Fruit fly (Drosophila melanogaster) whole organism, embryonic: ENCODE results near the gene Trm1.
A peak's percentile ranks its signal among the peaks of the same experiment; 100 is the strongest.

ENCODE experiments used
- Abd-B ChIP-seq: fragments of 200-800 bp; sonication (Bioruptor generic); optimal IDR thresholded peaks from 2 replicates; lab custom pipeline; 2018; ENCODE audit warnings: missing biosample characterization, mild to moderate bottlenecking, missing genetic modification characterization, moderate library complexity
- Aef1 ChIP-seq: fragments of 200-800 bp; sonication (Bioruptor generic); IDR thresholded peaks from 3 replicates; pipeline ENCODE4 v1.3.6; 2022; ENCODE audit warnings: missing biosample characterization, missing genetic modification characterization
- Bdp1 ChIP-seq: fragments of 200-800 bp; sonication (Bioruptor generic); optimal IDR thresholded peaks from 3 replicates; lab custom pipeline; 2016; ENCODE audit warnings: missing biosample characterization, missing genetic modification characterization
- Bgb ChIP-seq: fragments of 200-800 bp; sonication (Bioruptor generic); IDR thresholded peaks from 2 replicates; pipeline ENCODE4 v1.3.6; 2022; ENCODE audit warnings: missing biosample characterization, missing genetic modification characterization; ENCODE audit not compliant: partially characterized antibody
- CG11723 ChIP-seq: fragments of 200-800 bp; sonication (Bioruptor generic); optimal IDR thresholded peaks from 2 replicates; lab custom pipeline; 2017; ENCODE audit warnings: missing biosample characterization, mild to moderate bottlenecking, missing genetic modification characterization
- CG12219 ChIP-seq: fragments of 200-800 bp; sonication (Bioruptor generic); optimal IDR thresholded peaks from 3 replicates; lab custom pipeline; 2018; ENCODE audit warnings: missing biosample characterization, mild to moderate bottlenecking, missing genetic modification characterization
- CG12659 ChIP-seq: fragments of 200-800 bp; sonication (Bioruptor generic); optimal IDR thresholded peaks from 3 replicates; lab custom pipeline; 2017; ENCODE audit warnings: mild to moderate bottlenecking, missing biosample characterization, missing genetic modification reagents, missing genetic modification characterization
- CG12942 ChIP-seq: fragments of 200-800 bp; sonication (Bioruptor generic); optimal IDR thresholded peaks from 3 replicates; lab custom pipeline; 2016; ENCODE audit warnings: missing biosample characterization, missing genetic modification characterization
- CG14965 ChIP-seq: fragments of 200-800 bp; sonication (Bioruptor generic); optimal IDR thresholded peaks from 2 replicates; lab custom pipeline; 2016; ENCODE audit warnings: missing biosample characterization, missing genetic modification characterization, borderline replicate concordance
- CG15514 ChIP-seq: fragments of 200-800 bp; sonication (Bioruptor generic); optimal IDR thresholded peaks from 3 replicates; lab custom pipeline; 2017; ENCODE audit warnings: missing biosample characterization, missing genetic modification characterization, mild to moderate bottlenecking, moderate library complexity, missing genetic modification reagents
- CG15696 ChIP-seq: fragments of 200-800 bp; sonication (Bioruptor generic); optimal IDR thresholded peaks from 2 replicates; lab custom pipeline; 2019; ENCODE audit warnings: missing biosample characterization, mild to moderate bottlenecking, missing genetic modification characterization, moderate library complexity
- CG17568 ChIP-seq: fragments of 200-800 bp; sonication (Bioruptor generic); optimal IDR thresholded peaks from 2 replicates; lab custom pipeline; 2018; ENCODE audit warnings: missing biosample characterization, mild to moderate bottlenecking, missing genetic modification characterization, moderate library complexity
- CG2889 ChIP-seq: fragments of 200-800 bp; sonication (Bioruptor generic); IDR thresholded peaks from 3 replicates; pipeline ENCODE4 v1.3.6; 2022; ENCODE audit warnings: missing biosample characterization, missing genetic modification characterization
- CG3163 ChIP-seq: fragments of 200-800 bp; sonication (Bioruptor generic); optimal IDR thresholded peaks from 3 replicates; lab custom pipeline; 2016; ENCODE audit warnings: missing biosample characterization, missing genetic modification characterization
- CG32532 ChIP-seq: fragments of 200-800 bp; sonication (Bioruptor generic); IDR thresholded peaks from 2 replicates; pipeline ENCODE4 v1.3.6; 2022; ENCODE audit warnings: missing biosample characterization, missing genetic modification characterization
- CG3281 ChIP-seq: fragments of 200-800 bp; sonication (Bioruptor generic); optimal IDR thresholded peaks from 3 replicates; lab custom pipeline; 2017; ENCODE audit warnings: missing biosample characterization, mild to moderate bottlenecking, missing genetic modification characterization
- CG3838 ChIP-seq: fragments of 200-800 bp; sonication (Bioruptor generic); optimal IDR thresholded peaks from 3 replicates; lab custom pipeline; 2016; ENCODE audit warnings: missing biosample characterization, missing genetic modification characterization
- CG3847 ChIP-seq: fragments of 200-800 bp; sonication (Bioruptor generic); IDR thresholded peaks from 2 replicates; pipeline ENCODE4 v1.3.6; 2022; ENCODE audit warnings: missing biosample characterization, missing genetic modification characterization
- CG42726 ChIP-seq: fragments of 200-800 bp; sonication (Bioruptor generic); IDR thresholded peaks from 2 replicates; pipeline ENCODE4 v1.3.6; 2022; ENCODE audit warnings: missing biosample characterization, missing genetic modification characterization; ENCODE audit not compliant: partially characterized antibody
- CG5953 ChIP-seq: fragments of 200-800 bp; sonication (Bioruptor generic); IDR thresholded peaks from 2 replicates; pipeline ENCODE4 v1.3.6; 2022; ENCODE audit warnings: missing biosample characterization, missing genetic modification characterization
- CG6254 ChIP-seq: fragments of 200-800 bp; sonication (Bioruptor generic); optimal IDR thresholded peaks from 3 replicates; lab custom pipeline; 2017; ENCODE audit warnings: mild to moderate bottlenecking, missing biosample characterization, missing genetic modification reagents, missing genetic modification characterization
- CG7357 ChIP-seq: fragments of 200-800 bp; sonication (Bioruptor generic); IDR thresholded peaks from 3 replicates; pipeline ENCODE4 v1.3.6; 2022; ENCODE audit warnings: missing biosample characterization, missing genetic modification characterization
- CG8290 ChIP-seq, 3 experiments: fragments of 200-800 bp; sonication (Bioruptor generic); optimal IDR thresholded peaks; 2 replicates each; lab custom pipeline; 2016 to 2019; ENCODE audit warnings: missing biosample characterization in 3 of 3, missing genetic modification characterization in 3 of 3, mild to moderate bottlenecking in 2 of 3, moderate library complexity in 1 of 3
- CG8924 ChIP-seq: fragments of 200-800 bp; optimal IDR thresholded peaks from 3 replicates; lab custom pipeline; 2019; ENCODE audit warnings: missing biosample characterization, mild to moderate bottlenecking, missing genetic modification characterization, moderate library complexity
- CG9727 ChIP-seq: fragments of 200-800 bp; sonication (Bioruptor generic); optimal IDR thresholded peaks from 3 replicates; lab custom pipeline; 2017; ENCODE audit warnings: missing biosample characterization, mild to moderate bottlenecking, missing genetic modification characterization
- Dp ChIP-seq: fragments of 200-800 bp; sonication (Bioruptor generic); optimal IDR thresholded peaks from 2 replicates; lab custom pipeline; 2018; ENCODE audit warnings: missing biosample characterization, mild to moderate bottlenecking, missing genetic modification characterization, moderate library complexity
- Elba2 ChIP-seq: fragments of 200-800 bp; sonication (Bioruptor generic); optimal IDR thresholded peaks from 3 replicates; lab custom pipeline; 2016; ENCODE audit warnings: missing biosample characterization, missing genetic modification characterization
- Fer3 ChIP-seq: fragments of 200-800 bp; sonication (Bioruptor generic); optimal IDR thresholded peaks from 2 replicates; lab custom pipeline; 2018; ENCODE audit warnings: missing biosample characterization, mild to moderate bottlenecking, missing genetic modification characterization, moderate library complexity
- HmgD ChIP-seq: fragments of 200-800 bp; sonication (Bioruptor generic); optimal IDR thresholded peaks from 3 replicates; lab custom pipeline; 2016; ENCODE audit warnings: missing biosample characterization, missing genetic modification characterization
- Hmr ChIP-seq: fragments of 200-800 bp; sonication (Bioruptor generic); optimal IDR thresholded peaks from 3 replicates; lab custom pipeline; 2017; ENCODE audit warnings: mild to moderate bottlenecking, missing biosample characterization, missing genetic modification reagents, missing genetic modification characterization
- Mes4 ChIP-seq: fragments of 200-800 bp; sonication (Bioruptor generic); optimal IDR thresholded peaks from 2 replicates; lab custom pipeline; 2016; ENCODE audit warnings: missing biosample characterization, missing genetic modification characterization
- NFAT ChIP-seq: fragments of 200-800 bp; sonication (Bioruptor generic); IDR thresholded peaks from 2 replicates; pipeline ENCODE4 v1.3.6; 2022; ENCODE audit warnings: missing biosample characterization, missing genetic modification characterization
- Ptx1 ChIP-seq: fragments of 200-800 bp; sonication (Bioruptor generic); IDR thresholded peaks from 2 replicates; pipeline ENCODE4 v1.3.6; 2022; ENCODE audit warnings: missing biosample characterization, missing genetic modification characterization
- Rfx ChIP-seq: fragments of 200-800 bp; sonication (Bioruptor generic); IDR thresholded peaks from 2 replicates; pipeline ENCODE4 v1.3.6; 2022; ENCODE audit warnings: missing biosample characterization, missing genetic modification characterization
- Tbp ChIP-seq: fragments of >200 bp; optimal IDR thresholded peaks from 2 replicates; lab custom pipeline; 2018; ENCODE audit warnings: missing biosample characterization, missing genetic modification characterization
- caup ChIP-seq: fragments of 200-800 bp; sonication (Bioruptor generic); optimal IDR thresholded peaks from 3 replicates; lab custom pipeline; 2017; ENCODE audit warnings: missing biosample characterization, mild to moderate bottlenecking, missing genetic modification characterization, moderate library complexity; ENCODE audit not compliant: severe bottlenecking
- cg ChIP-seq: fragments of 200-800 bp; sonication (Bioruptor generic); optimal IDR thresholded peaks from 3 replicates; lab custom pipeline; 2019; ENCODE audit warnings: missing biosample characterization, mild to moderate bottlenecking, missing genetic modification characterization, moderate library complexity
- hbn ChIP-seq: fragments of 200-800 bp; sonication (Bioruptor generic); IDR thresholded peaks from 2 replicates; pipeline ENCODE4 v1.3.6; 2022; ENCODE audit warnings: missing biosample characterization, missing genetic modification characterization; ENCODE audit not compliant: partially characterized antibody
- insv ChIP-seq, 2 experiments: fragments of 200-800 bp; sonication (Bioruptor generic); optimal IDR thresholded peaks; 3 replicates each; lab custom pipeline; 2016 to 2018; ENCODE audit warnings: missing biosample characterization in 2 of 2, missing genetic modification characterization in 2 of 2
- jing ChIP-seq: fragments of 200-800 bp; sonication (Bioruptor generic); optimal IDR thresholded peaks from 2 replicates; lab custom pipeline; 2018; ENCODE audit warnings: missing biosample characterization, mild to moderate bottlenecking, missing genetic modification characterization
- lola ChIP-seq, 3 experiments: fragments of >200 bp in 2 of 3; fragments of 200-800 bp in 1 of 3; sonication (Bioruptor generic) in 1 of 3; optimal IDR thresholded peaks; 2 replicates each; lab custom pipeline; 2017 to 2019; ENCODE audit warnings: missing biosample characterization in 3 of 3, missing genetic modification characterization in 3 of 3, mild to moderate bottlenecking in 1 of 3, moderate library complexity in 1 of 3
- lov ChIP-seq, 2 experiments: fragments of 200-800 bp in 1 of 2; fragments of >200 bp in 1 of 2; sonication (Bioruptor generic) in 1 of 2; IDR thresholded peaks in 1 of 2; optimal IDR thresholded peaks in 1 of 2; 2 replicates in 1 of 2; 3 replicates in 1 of 2; pipeline versions ENCODE4 v1.3.6 to Lab custom; 2017 to 2022; ENCODE audit warnings: missing biosample characterization in 1 of 2, missing genetic modification characterization in 1 of 2
- row ChIP-seq: fragments of 200-800 bp; sonication (Bioruptor generic); IDR thresholded peaks from 3 replicates; pipeline ENCODE4 v1.3.6; 2022; ENCODE audit warnings: missing biosample characterization, missing genetic modification characterization
- sd ChIP-seq: fragments of 200-800 bp; sonication (Bioruptor generic); optimal IDR thresholded peaks from 3 replicates; lab custom pipeline; 2018; ENCODE audit warnings: missing biosample characterization, mild to moderate bottlenecking, missing genetic modification characterization, moderate library complexity
- sim ChIP-seq: fragments of 200-800 bp; sonication (Bioruptor generic); IDR thresholded peaks from 2 replicates; pipeline ENCODE4 v1.3.6; 2022; ENCODE audit warnings: missing biosample characterization, missing genetic modification characterization
- sima ChIP-seq: fragments of 200-800 bp; sonication (Bioruptor generic); optimal IDR thresholded peaks from 2 replicates; lab custom pipeline; 2016; ENCODE audit warnings: missing biosample characterization, missing genetic modification characterization
- sug ChIP-seq: fragments of 200-800 bp; optimal IDR thresholded peaks from 2 replicates; lab custom pipeline; 2019; ENCODE audit warnings: missing biosample characterization, mild to moderate bottlenecking, missing genetic modification characterization, moderate library complexity
- tna ChIP-seq: fragments of 200-800 bp; sonication (Bioruptor generic); IDR thresholded peaks from 2 replicates; pipeline ENCODE4 v1.3.6; 2022; ENCODE audit warnings: missing biosample characterization, missing genetic modification characterization; ENCODE audit not compliant: partially characterized antibody

Gene Trm1

DNA sequence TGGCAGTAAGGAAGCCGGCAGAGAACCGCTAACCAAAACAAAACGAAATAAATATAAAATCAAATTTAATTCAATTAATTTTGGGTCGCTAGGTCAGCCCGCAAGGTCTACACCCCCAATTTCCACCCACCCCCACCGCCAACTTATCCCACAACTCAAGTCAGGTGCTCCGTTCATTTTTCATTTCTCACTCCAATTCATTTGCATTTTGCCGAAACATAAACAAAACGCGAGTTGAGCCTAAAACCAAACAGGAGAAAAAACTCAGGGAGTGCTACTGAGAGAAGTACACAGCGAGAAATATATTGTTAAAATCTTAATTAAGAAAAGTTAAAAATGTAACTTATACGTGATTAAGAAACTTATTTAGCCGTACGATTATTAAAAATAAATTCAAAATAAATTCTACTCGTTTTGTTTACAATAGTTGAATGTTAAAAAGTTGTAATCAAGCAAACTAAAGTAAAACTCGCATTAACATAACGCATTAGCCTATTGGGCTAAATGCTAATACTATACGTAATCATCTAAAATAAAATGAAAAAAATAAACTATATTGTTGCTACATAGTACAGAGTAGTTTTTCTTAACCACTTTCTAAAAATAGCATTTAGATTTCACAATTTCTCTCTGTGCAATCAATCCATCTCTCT, 12.2 kb upstream of the Trm1 start (continued):
- TF ChIP-seq lov (optimal IDR thresholded peaks at IDR 0.05; lab: Kevin White, UChicago) (no peak), lov (GFP tag; IDR thresholded peaks at IDR 0.05; lab: Robert Waterston, UW) (no peak), Fer3 (no peak), sd (tag; lab: Kevin White, UChicago) (no peak), Bdp1 (GFP tag; lab: Kevin White, UChicago) (no peak), Tbp (GFP tag; lab: Kevin White, UChicago) (no peak), CG3847 (GFP tag; lab: Robert Waterston, UW) (no peak), CG2889 (no peak), CG12659 (GFP tag; lab: Kevin White, UChicago) (no peak), Bgb (no peak), row (GFP tag; lab: Robert Waterston, UW) (peak; percentile 37; the same call in 1 of the 3 replicates), CG14965 (GFP tag; lab: Kevin White, UChicago) (no peak), sim (GFP tag; lab: Robert Waterston, UW) (no peak), lola (GFP tag; optimal IDR thresholded peaks at IDR 0.05; lab: Kevin White, UChicago) (peak in 1 of 3 experiments; percentile 61), insv (GFP tag; optimal IDR thresholded peaks at IDR 0.05; lab: Kevin White, UChicago) (no peak), Elba2 (GFP tag; lab: Kevin White, UChicago) (no peak), jing (GFP tag; lab: Kevin White, UChicago) (no peak), caup (GFP tag; lab: Kevin White, UChicago) (no peak), sima (no peak), CG9727 (GFP tag; lab: Kevin White, UChicago) (peak; percentile 62), Abd-B (GFP tag; lab: Kevin White, UChicago) (no peak), tna (no peak), CG12219 (GFP tag; lab: Kevin White, UChicago) (no peak), cg (no peak), HmgD (GFP tag; lab: Kevin White, UChicago) (no peak), CG32532 (GFP tag; lab: Robert Waterston, UW) (no peak; the same call in 1 of the 2 replicates), CG17568 (GFP tag; lab: Kevin White, UChicago) (no peak), Dp (no peak), hbn (GFP tag; lab: Robert Waterston, UW) (no peak), NFAT (GFP tag; lab: Robert Waterston, UW) (no peak), CG3838 (no peak), CG6254 (GFP tag; lab: Kevin White, UChicago) (no peak), Mes4 (GFP tag; lab: Kevin White, UChicago) (no peak), Hmr (GFP tag; lab: Kevin White, UChicago) (peak; percentile 17), CG15514 (GFP tag; lab: Kevin White, UChicago) (no peak), CG42726 (no peak), CG3163 (GFP tag; lab: Kevin White, UChicago) (no peak), CG15696 (tag; lab: Kevin White, UChicago) (peak; percentile 13), CG12942 (GFP tag; lab: Kevin White, UChicago) (no peak), CG3281 (peak; percentile 14), Aef1 (GFP tag; lab: Robert Waterston, UW) (no peak), CG7357 (no peak), Ptx1 (GFP tag; lab: Robert Waterston, UW) (no peak), CG5953 (GFP tag; lab: Robert Waterston, UW) (no peak), Rfx (GFP tag; lab: Robert Waterston, UW) (no peak), sug (tag; lab: Kevin White, UChicago) (no peak), CG8290 (GFP tag; optimal IDR thresholded peaks at IDR 0.05; lab: Kevin White, UChicago) (no peak), CG8290 (tag; optimal IDR thresholded peaks at IDR 0.05; lab: Kevin White, UChicago) (no peak), CG8924 (tag; lab: Kevin White, UChicago) (peak; percentile 34), CG11723 (GFP tag; lab: Kevin White, UChicago) (no peak)
